Worm (Caenorhabditis elegans) whole organism, L3 larva: ENCODE measurements around the gene grl-30.

ENCODE experiments used
- R02D3.7 ChIP-seq: fragments of 150-350 bp; optimal IDR thresholded peaks from 2 replicates; lab custom pipeline; 2014; ENCODE audit warnings: missing biosample characterization, missing genetic modification characterization
- aly-2 ChIP-seq: fragments of 150-350 bp; optimal IDR thresholded peaks from 2 replicates; lab custom pipeline; 2014; ENCODE audit warnings: missing biosample characterization, missing genetic modification characterization
- ama-1 ChIP-seq: fragments of 150-350 bp; optimal IDR thresholded peaks from 2 replicates; lab custom pipeline; 2018
- ceh-16 ChIP-seq: sonication (generic microtip); optimal IDR thresholded peaks from 2 replicates; lab custom pipeline; 2017; ENCODE audit warnings: missing biosample characterization, missing genetic modification characterization
- ceh-28 ChIP-seq: fragments of 150-350 bp; optimal IDR thresholded peaks from 2 replicates; lab custom pipeline; 2014; ENCODE audit warnings: missing biosample characterization, missing genetic modification reagents, missing genetic modification characterization
- ceh-82 ChIP-seq: fragments of 150-350 bp; optimal IDR thresholded peaks from 2 replicates; lab custom pipeline; 2014; ENCODE audit warnings: missing biosample characterization, missing genetic modification characterization
- daf-12 ChIP-seq: fragments of 150-350 bp; optimal IDR thresholded peaks from 2 replicates; lab custom pipeline; 2014; ENCODE audit warnings: missing biosample characterization, missing genetic modification reagents, missing genetic modification characterization
- egl-27 ChIP-seq: sonication (generic microtip); optimal IDR thresholded peaks from 4 replicates; lab custom pipeline; 2017; ENCODE audit warnings: missing biosample characterization, missing genetic modification reagents, missing genetic modification characterization
- egl-5 ChIP-seq: fragments of 150-350 bp; optimal IDR thresholded peaks from 2 replicates; lab custom pipeline; 2017; ENCODE audit warnings: missing biosample characterization, missing genetic modification reagents, missing genetic modification characterization, inconsistent platforms
- elt-1 ChIP-seq: fragments of 150-350 bp; optimal IDR thresholded peaks from 2 replicates; lab custom pipeline; 2014; ENCODE audit warnings: missing biosample characterization, missing genetic modification characterization
- elt-2 ChIP-seq: sonication (generic microtip); optimal IDR thresholded peaks from 2 replicates; lab custom pipeline; 2016; ENCODE audit warnings: missing genetic modification reagents, mild to moderate bottlenecking, missing genetic modification characterization, missing compliant biosample characterization
- elt-3 ChIP-seq, 3 experiments: fragments of 150-350 bp in 1 of 3; sonication (generic microtip) in 2 of 3; optimal IDR thresholded peaks; 2 replicates in 2 of 3; 4 replicates in 1 of 3; lab custom pipeline; 2014 to 2017; ENCODE audit warnings: missing biosample characterization in 3 of 3, missing genetic modification characterization in 3 of 3
- eor-1 ChIP-seq, 2 experiments: fragments of 150-350 bp; optimal IDR thresholded peaks; 2 replicates each; lab custom pipeline; 2014 to 2018; ENCODE audit warnings: missing biosample characterization in 2 of 2, missing genetic modification characterization in 2 of 2
- fkh-2 ChIP-seq: fragments of 150-350 bp; optimal IDR thresholded peaks from 2 replicates; lab custom pipeline; 2014; ENCODE audit warnings: missing biosample characterization, missing genetic modification reagents, missing genetic modification characterization
- fos-1 ChIP-seq: fragments of 150-350 bp; optimal IDR thresholded peaks from 2 replicates; lab custom pipeline; 2014; ENCODE audit warnings: missing biosample characterization, missing genetic modification characterization
- hmg-11 ChIP-seq: sonication (generic microtip); optimal IDR thresholded peaks from 2 replicates; lab custom pipeline; 2016; ENCODE audit warnings: missing genetic modification characterization, missing compliant biosample characterization
- lin-39 ChIP-seq: fragments of 150-350 bp; optimal IDR thresholded peaks from 2 replicates; lab custom pipeline; 2018; ENCODE audit warnings: missing biosample characterization, missing genetic modification reagents, missing genetic modification characterization
- lsy-12 ChIP-seq: sonication (generic microtip); optimal IDR thresholded peaks from 2 replicates; lab custom pipeline; 2016; ENCODE audit warnings: mild to moderate bottlenecking, missing genetic modification characterization, missing compliant biosample characterization
- mdl-1 ChIP-seq: fragments of 150-350 bp; optimal IDR thresholded peaks from 2 replicates; lab custom pipeline; 2014; ENCODE audit warnings: missing biosample characterization, missing genetic modification characterization
- mml-1 ChIP-seq: fragments of 150-350 bp; sonication (generic microtip); optimal IDR thresholded peaks from 3 replicates; lab custom pipeline; 2014; ENCODE audit warnings: missing biosample characterization, missing genetic modification characterization
- nfya-1 ChIP-seq: sonication (generic microtip); optimal IDR thresholded peaks from 2 replicates; lab custom pipeline; 2017; ENCODE audit warnings: missing genetic modification characterization, mild to moderate bottlenecking, missing compliant biosample characterization, antibody characterized with exemption, moderate library complexity; ENCODE audit not compliant: insufficient read depth
- nhr-11 ChIP-seq: fragments of 150-350 bp; optimal IDR thresholded peaks from 2 replicates; lab custom pipeline; 2014; ENCODE audit warnings: missing biosample characterization, missing genetic modification characterization
- nhr-237 ChIP-seq: fragments of 150-350 bp; optimal IDR thresholded peaks from 2 replicates; lab custom pipeline; 2014; ENCODE audit warnings: missing biosample characterization, missing genetic modification characterization
- nhr-28 ChIP-seq: fragments of 150-350 bp; optimal IDR thresholded peaks from 2 replicates; lab custom pipeline; 2014; ENCODE audit warnings: missing biosample characterization, missing genetic modification characterization
- nhr-76 ChIP-seq: fragments of 150-350 bp; sonication (generic microtip); optimal IDR thresholded peaks from 5 replicates; lab custom pipeline; 2014; ENCODE audit warnings: missing biosample characterization, missing genetic modification characterization
- pha-4 ChIP-seq: fragments of 150-350 bp; optimal IDR thresholded peaks from 2 replicates; lab custom pipeline; 2014; ENCODE audit warnings: missing biosample characterization, missing genetic modification reagents, missing genetic modification characterization
- pqm-1 ChIP-seq: fragments of 150-350 bp; optimal IDR thresholded peaks from 2 replicates; lab custom pipeline; 2017; ENCODE audit warnings: missing biosample characterization, missing genetic modification characterization, inconsistent platforms
- sea-2 ChIP-seq: fragments of 150-350 bp; sonication (generic microtip); optimal IDR thresholded peaks from 4 replicates; lab custom pipeline; 2014; ENCODE audit warnings: missing biosample characterization, missing genetic modification reagents, missing genetic modification characterization
- skn-1 ChIP-seq: fragments of 150-350 bp; optimal IDR thresholded peaks from 2 replicates; lab custom pipeline; 2014; ENCODE audit warnings: missing biosample characterization, missing genetic modification characterization
- snpc-4 ChIP-seq: fragments of 150-350 bp; optimal IDR thresholded peaks from 2 replicates; lab custom pipeline; 2014; ENCODE audit warnings: missing biosample characterization, missing genetic modification characterization
- unc-62 ChIP-seq: fragments of 150-350 bp; sonication (generic microtip); optimal IDR thresholded peaks from 4 replicates; lab custom pipeline; 2014; ENCODE audit warnings: missing biosample characterization, missing genetic modification reagents, missing genetic modification characterization

Gene grl-30

ce11 chrV:3555986-3556385 is at the start of gene grl-30:
Gene grl-30 (plus strand): TSS chrV:3556286.
- no peak for TF ChIP-seq skn-1 (tag; lab: Kevin White, UChicago)
- no peak for TF ChIP-seq lsy-12 (tag; lab: Kevin White, UChicago)
- no peak for TF ChIP-seq mml-1 (tag; lab: Kevin White, UChicago)
- TF ChIP-seq egl-27 (tag; lab: Kevin White, UChicago) = no peak
- no peak for TF ChIP-seq pqm-1 (tag; lab: Kevin White, UChicago)
- no peak for TF ChIP-seq nhr-237 (tag; lab: Kevin White, UChicago)

ce11 chrV:3507691-3508090 is 48.4 kb upstream of the grl-30 start, which contains the start of gene str-225:
Gene str-225 (plus strand): TSS chrV:3507822.
- TF ChIP-seq elt-3 (tag; optimal IDR thresholded peaks at IDR 0.05; lab: Kevin White, UChicago) (no peak), unc-62 (GFP tag; lab: Kevin White, UChicago) (no peak), fkh-2 (no peak), daf-12 (tag; lab: Kevin White, UChicago) (no peak), egl-5 (no peak), ceh-28 (tag; lab: Kevin White, UChicago) (no peak), lin-39 (tag; lab: Kevin White, UChicago) (no peak), mml-1 (tag; lab: Kevin White, UChicago) (no peak), elt-1 (tag; lab: Kevin White, UChicago) (no peak), ama-1 (lab: Kevin White, UChicago) (no peak)
- TF ChIP-seq, all 47 proteins: peak for 0

DNA sequence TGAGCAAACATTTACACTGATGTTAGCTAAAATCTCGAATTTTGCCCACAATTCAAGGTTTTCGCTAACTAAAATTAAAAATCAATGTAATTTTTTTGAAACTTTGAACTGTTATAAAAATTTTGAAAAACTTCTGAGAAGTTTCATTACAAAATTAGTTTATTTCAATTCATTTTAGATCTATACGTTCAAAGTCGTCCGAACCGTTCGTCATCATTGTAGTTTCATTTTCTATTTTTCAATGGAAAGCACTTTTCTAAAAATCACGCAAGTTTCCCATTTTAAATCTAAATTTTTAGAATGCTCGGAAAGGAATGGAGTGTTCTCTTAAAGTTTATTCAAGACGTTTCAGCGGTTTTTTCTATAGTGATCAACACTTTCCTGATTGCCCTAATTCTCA is 46.2 kb upstream of the grl-30 start, which contains the start of gene str-228:
TSS of gene str-228 (plus strand) at position 301 of the 400 bp plus-strand sequence.
- TF ChIP-seq nhr-11 (tag; lab: Kevin White, UChicago) = no peak
- TF ChIP-seq ceh-28 (tag; lab: Kevin White, UChicago) = no peak
- no peak for TF ChIP-seq fos-1 (tag; lab: Kevin White, UChicago)
- TF ChIP-seq unc-62 (GFP tag; lab: Kevin White, UChicago) = no peak
- TF ChIP-seq, all 47 proteins: peak for 0

ce11 chrV:3512381-3512780 is 43.7 kb upstream of the grl-30 start, which contains the start of gene str-226:
Gene str-226 (plus strand): TSS chrV:3512681.
- TF ChIP-seq sea-2 = no peak
- TF ChIP-seq ceh-82 (tag; lab: Kevin White, UChicago) = no peak
- TF ChIP-seq nhr-76 = no peak
- no peak for TF ChIP-seq lsy-12 (tag; lab: Kevin White, UChicago)
- TF ChIP-seq R02D3.7 = no peak
- TF ChIP-seq ama-1 (lab: Kevin White, UChicago) = no peak
- no peak for TF ChIP-seq nhr-237 (tag; lab: Kevin White, UChicago)
- TF ChIP-seq mdl-1 (tag; lab: Kevin White, UChicago) = no peak
- no peak for TF ChIP-seq ceh-16 (tag; lab: Kevin White, UChicago)
- no peak for TF ChIP-seq elt-2 (tag; lab: Kevin White, UChicago)
- no peak for TF ChIP-seq elt-1 (tag; lab: Kevin White, UChicago)
- no peak for TF ChIP-seq nhr-28 (tag; lab: Kevin White, UChicago)
- TF ChIP-seq mml-1 (tag; lab: Kevin White, UChicago) = no peak
- TF ChIP-seq skn-1 (tag; lab: Kevin White, UChicago) = no peak
- TF ChIP-seq, all 47 proteins: peak for 0

DNA sequence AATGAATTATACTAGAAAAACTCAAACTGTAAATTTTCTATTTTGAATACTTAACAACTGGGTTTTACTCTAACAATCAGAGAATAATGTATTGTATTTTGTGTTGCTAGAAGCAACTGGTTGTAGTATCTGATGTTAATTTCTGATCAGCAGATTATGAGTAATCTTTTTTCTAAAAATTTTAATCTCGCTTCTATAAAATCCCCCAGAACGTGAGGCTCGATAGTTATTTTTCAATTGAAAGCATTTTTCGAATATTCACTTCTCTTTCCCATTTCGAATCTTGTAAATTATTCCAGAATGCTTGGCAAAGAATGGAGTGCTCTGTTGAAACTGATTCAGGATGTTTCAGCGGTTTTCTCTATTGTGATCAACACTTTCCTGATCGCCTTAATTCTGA is 38.2 kb upstream of the grl-30 start, which contains the start of gene str-227:
TSS of gene str-227 (plus strand) at position 301 of the 400 bp plus-strand sequence.
- TF ChIP-seq nhr-11 (tag; lab: Kevin White, UChicago) (no peak), egl-5 (no peak), hmg-11 (tag; lab: Kevin White, UChicago) (no peak), eor-1 (tag; optimal IDR thresholded peaks at IDR 0.05; lab: Kevin White, UChicago) (no peak), pha-4 (tag; lab: Kevin White, UChicago) (no peak), aly-2 (no peak), snpc-4 (no peak), elt-1 (tag; lab: Kevin White, UChicago) (no peak), daf-12 (tag; lab: Kevin White, UChicago) (no peak), nfya-1 (tag; lab: Kevin White, UChicago) (no peak)

- TF ChIP-seq egl-27 (tag; lab: Kevin White, UChicago) = no peak
- no peak for TF ChIP-seq fkh-2
- no peak for TF ChIP-seq ceh-82 (tag; lab: Kevin White, UChicago)
- TF ChIP-seq mml-1 (tag; lab: Kevin White, UChicago) = no peak
- TF ChIP-seq eor-1 (tag; optimal IDR thresholded peaks at IDR 0.05; lab: Kevin White, UChicago) = no peak
- peak; percentile 37 for TF ChIP-seq pqm-1 (tag; lab: Kevin White, UChicago)
Measured at ce11 chrV:3523262-3523661, 32.8 kb upstream of the grl-30 start, which contains the start of gene irg-1. Gene irg-1 (plus strand): TSS chrV:3523587.
